Fruit fly (Drosophila melanogaster) whole organism, prepupa: ENCODE data around the gene CG32755.

Source experiments
- CG10669 ChIP-seq: fragments of 200-800 bp; sonication (Bioruptor generic); optimal IDR thresholded peaks from 3 replicates; lab custom pipeline; 2018; ENCODE audit warnings: missing biosample characterization, mild to moderate bottlenecking, missing genetic modification characterization, moderate library complexity
- CG11762 ChIP-seq: fragments of 200-800 bp; sonication (Bioruptor generic); optimal IDR thresholded peaks from 3 replicates; lab custom pipeline; 2016; ENCODE audit warnings: missing biosample characterization, missing genetic modification characterization; ENCODE audit not compliant: insufficient read depth
- CG16779 ChIP-seq: fragments of 200-800 bp; sonication (Bioruptor generic); optimal IDR thresholded peaks from 3 replicates; lab custom pipeline; 2017; ENCODE audit warnings: missing biosample characterization, mild to moderate bottlenecking, missing genetic modification characterization
- CG32006 ChIP-seq: fragments of 200-800 bp; sonication (Bioruptor generic); optimal IDR thresholded peaks from 3 replicates; lab custom pipeline; 2017; ENCODE audit warnings: missing biosample characterization, mild to moderate bottlenecking, missing genetic modification characterization
- CG8319 ChIP-seq: fragments of 200-800 bp; sonication (Bioruptor generic); optimal IDR thresholded peaks from 3 replicates; lab custom pipeline; 2016; ENCODE audit warnings: missing biosample characterization, missing genetic modification characterization
- dsx ChIP-seq: fragments of 200-800 bp; optimal IDR thresholded peaks from 3 replicates; lab custom pipeline; 2019; ENCODE audit warnings: missing biosample characterization, mild to moderate bottlenecking, missing genetic modification characterization, moderate library complexity; ENCODE audit not compliant: poor library complexity, severe bottlenecking

dm6 chrX:5995951-5996350 is 45.9 kb downstream of the CG32755 start:
- no peak for TF ChIP-seq CG11762 (GFP tag; lab: Kevin White, UChicago)
- TF ChIP-seq CG16779 = no peak
- no peak for TF ChIP-seq CG32006 (GFP tag; lab: Kevin White, UChicago)
- no peak for TF ChIP-seq dsx (GFP tag; lab: Kevin White, UChicago)
- TF ChIP-seq CG8319 (GFP tag; lab: Kevin White, UChicago) = no peak
- TF ChIP-seq CG10669 (GFP tag; lab: Kevin White, UChicago) = no peak
